Fruit fly (Drosophila melanogaster) whole organism, embryonic: ENCODE data around the gene be.

Source experiments
- Atf6 ChIP-seq: fragments of 200-800 bp; sonication (Bioruptor generic); IDR thresholded peaks from 2 replicates; pipeline ENCODE4 v1.3.6; 2022; ENCODE audit warnings: missing biosample characterization, missing genetic modification characterization
- CG11085 ChIP-seq: fragments of 200-800 bp; sonication (Bioruptor generic); IDR thresholded peaks from 2 replicates; pipeline ENCODE4 v1.3.6; 2022; ENCODE audit warnings: missing biosample characterization, missing genetic modification characterization
- CG14050 ChIP-seq: fragments of 200-800 bp; sonication (Bioruptor generic); IDR thresholded peaks from 3 replicates; pipeline ENCODE4 v1.3.6; 2022; ENCODE audit warnings: missing biosample characterization, missing genetic modification characterization
- CG16813 ChIP-seq: fragments of 200-800 bp; sonication (Bioruptor generic); IDR thresholded peaks from 3 replicates; pipeline ENCODE4 v1.3.6; 2022; ENCODE audit warnings: missing biosample characterization, missing genetic modification characterization; ENCODE audit not compliant: partially characterized antibody
- CG17328 ChIP-seq: fragments of 200-800 bp; sonication (Bioruptor generic); IDR thresholded peaks from 2 replicates; pipeline ENCODE4 v1.3.6; 2022; ENCODE audit warnings: missing biosample characterization, missing genetic modification characterization
- CG17612 ChIP-seq: fragments of 200-800 bp; sonication (Bioruptor generic); IDR thresholded peaks from 2 replicates; pipeline ENCODE4 v1.3.6; 2022; ENCODE audit warnings: missing biosample characterization, missing genetic modification characterization
- CG17802 ChIP-seq: fragments of 200-800 bp; sonication (Bioruptor generic); optimal IDR thresholded peaks from 2 replicates; lab custom pipeline; 2018; ENCODE audit warnings: missing biosample characterization, mild to moderate bottlenecking, missing genetic modification characterization, moderate library complexity
- CG2199 ChIP-seq: fragments of 200-800 bp; sonication (Bioruptor generic); IDR thresholded peaks from 3 replicates; pipeline ENCODE4 v1.3.6; 2022; ENCODE audit warnings: missing biosample characterization, missing genetic modification characterization
- CG30020 ChIP-seq: fragments of 200-800 bp; optimal IDR thresholded peaks from 2 replicates; lab custom pipeline; 2019; ENCODE audit warnings: missing biosample characterization, mild to moderate bottlenecking, missing genetic modification characterization, moderate library complexity
- CG34422 ChIP-seq: fragments of 200-800 bp; sonication (Bioruptor generic); IDR thresholded peaks from 3 replicates; pipeline ENCODE4 v1.3.6; 2022; ENCODE audit warnings: missing biosample characterization, missing genetic modification characterization
- CG3726 ChIP-seq: fragments of 200-800 bp; sonication (Bioruptor generic); IDR thresholded peaks from 3 replicates; pipeline ENCODE4, ENCODE4 v1.3.6; 2022; ENCODE audit warnings: missing biosample characterization, missing genetic modification characterization
- CG42726 ChIP-seq: fragments of 200-800 bp; sonication (Bioruptor generic); IDR thresholded peaks from 2 replicates; pipeline ENCODE4 v1.3.6; 2022; ENCODE audit warnings: missing biosample characterization, missing genetic modification characterization; ENCODE audit not compliant: partially characterized antibody
- CG5245 ChIP-seq: fragments of 200-800 bp; sonication (Bioruptor generic); optimal IDR thresholded peaks from 3 replicates; lab custom pipeline; 2016; ENCODE audit warnings: missing biosample characterization, missing genetic modification characterization
- CG7963 ChIP-seq: fragments of 200-800 bp; sonication (Bioruptor generic); IDR thresholded peaks from 3 replicates; pipeline ENCODE4 v1.3.6; 2022; ENCODE audit warnings: missing biosample characterization, missing genetic modification characterization; ENCODE audit not compliant: partially characterized antibody
- CG7987 ChIP-seq: fragments of 200-800 bp; sonication (Bioruptor generic); optimal IDR thresholded peaks from 2 replicates; lab custom pipeline; 2018; ENCODE audit warnings: missing biosample characterization, mild to moderate bottlenecking, missing genetic modification characterization, moderate library complexity
- CG9609 ChIP-seq: fragments of 200-800 bp; sonication (Bioruptor generic); optimal IDR thresholded peaks from 3 replicates; lab custom pipeline; 2016; ENCODE audit warnings: missing biosample characterization, missing genetic modification characterization
- CG9727 ChIP-seq: fragments of 200-800 bp; sonication (Bioruptor generic); optimal IDR thresholded peaks from 3 replicates; lab custom pipeline; 2017; ENCODE audit warnings: missing biosample characterization, mild to moderate bottlenecking, missing genetic modification characterization
- CoRest ChIP-seq: fragments of 200-800 bp; sonication (Bioruptor generic); optimal IDR thresholded peaks from 3 replicates; lab custom pipeline; 2018; ENCODE audit warnings: missing biosample characterization, mild to moderate bottlenecking, missing genetic modification characterization, moderate library complexity
- Dp ChIP-seq: fragments of 200-800 bp; sonication (Bioruptor generic); optimal IDR thresholded peaks from 2 replicates; lab custom pipeline; 2018; ENCODE audit warnings: missing biosample characterization, mild to moderate bottlenecking, missing genetic modification characterization, moderate library complexity
- E2f1 ChIP-seq: fragments of 200-800 bp; sonication (Bioruptor generic); IDR thresholded peaks from 2 replicates; pipeline ENCODE4 v1.3.6; 2022; ENCODE audit warnings: missing biosample characterization, missing genetic modification characterization
- H15 ChIP-seq: fragments of 200-800 bp; sonication (Bioruptor generic); IDR thresholded peaks from 3 replicates; pipeline ENCODE4 v1.3.6; 2022; ENCODE audit warnings: missing biosample characterization, missing genetic modification characterization
- Hr51 ChIP-seq, 2 experiments: fragments of 200-800 bp; sonication (Bioruptor generic); optimal IDR thresholded peaks; 2 replicates in 1 of 2; 3 replicates in 1 of 2; lab custom pipeline; 2016 to 2018; ENCODE audit warnings: missing biosample characterization in 2 of 2, missing genetic modification characterization in 2 of 2, mild to moderate bottlenecking in 1 of 2, moderate library complexity in 1 of 2
- Jarid2 ChIP-seq: fragments of 200-800 bp; sonication (Bioruptor generic); optimal IDR thresholded peaks from 3 replicates; lab custom pipeline; 2017; ENCODE audit warnings: mild to moderate bottlenecking, missing biosample characterization, missing genetic modification reagents, missing genetic modification characterization
- Kr ChIP-seq: fragments of 200-800 bp; sonication (Bioruptor generic); optimal IDR thresholded peaks from 2 replicates; lab custom pipeline; 2017; ENCODE audit warnings: missing biosample characterization, mild to moderate bottlenecking, missing genetic modification characterization
- Pdp1 ChIP-seq, 2 experiments: fragments of 200-800 bp; sonication (Bioruptor generic); optimal IDR thresholded peaks; 3 replicates each; lab custom pipeline; 2016; ENCODE audit warnings: missing biosample characterization in 2 of 2, missing genetic modification characterization in 2 of 2, mild to moderate bottlenecking in 1 of 2, moderate library complexity in 1 of 2
- Six4 ChIP-seq: fragments of 200-800 bp; sonication (Bioruptor generic); optimal IDR thresholded peaks from 2 replicates; lab custom pipeline; 2016; ENCODE audit warnings: missing biosample characterization, missing genetic modification characterization
- ab ChIP-seq: fragments of 200-800 bp; sonication (Bioruptor generic); optimal IDR thresholded peaks from 2 replicates; lab custom pipeline; 2016; ENCODE audit warnings: missing biosample characterization, missing genetic modification characterization
- abd-A ChIP-seq: fragments of 200-800 bp; sonication (Bioruptor generic); optimal IDR thresholded peaks from 3 replicates; lab custom pipeline; 2019; ENCODE audit warnings: missing biosample characterization, mild to moderate bottlenecking, missing genetic modification characterization, moderate library complexity
- az2 ChIP-seq: fragments of 200-800 bp; sonication (Bioruptor generic); optimal IDR thresholded peaks from 3 replicates; lab custom pipeline; 2016; ENCODE audit warnings: missing biosample characterization, missing genetic modification characterization
- cad ChIP-seq: fragments of >200 bp; optimal IDR thresholded peaks from 2 replicates; lab custom pipeline; 2017; ENCODE audit warnings: missing biosample characterization, missing genetic modification characterization
- cas ChIP-seq: fragments of 200-800 bp; sonication (Bioruptor generic); IDR thresholded peaks from 2 replicates; pipeline ENCODE4 v1.3.6; 2022; ENCODE audit warnings: missing biosample characterization, missing genetic modification characterization
- disco-r ChIP-seq: fragments of 200-800 bp; sonication (Bioruptor generic); optimal IDR thresholded peaks from 2 replicates; lab custom pipeline; 2016; ENCODE audit warnings: missing biosample characterization, missing genetic modification characterization
- dmrt99B ChIP-seq: fragments of 200-800 bp; sonication (Bioruptor generic); optimal IDR thresholded peaks from 2 replicates; lab custom pipeline; 2018; ENCODE audit warnings: missing biosample characterization, mild to moderate bottlenecking, missing genetic modification characterization, moderate library complexity
- ewg ChIP-seq: fragments of 200-800 bp; sonication (Bioruptor generic); optimal IDR thresholded peaks from 3 replicates; lab custom pipeline; 2017; ENCODE audit warnings: mild to moderate bottlenecking, missing biosample characterization, missing genetic modification reagents, missing genetic modification characterization
- fu2 ChIP-seq: fragments of 200-800 bp; sonication (Bioruptor generic); optimal IDR thresholded peaks from 2 replicates; lab custom pipeline; 2016; ENCODE audit warnings: missing biosample characterization, missing genetic modification characterization
- gcm2 ChIP-seq: fragments of 200-800 bp; sonication (Bioruptor generic); optimal IDR thresholded peaks from 2 replicates; lab custom pipeline; 2016; ENCODE audit warnings: missing biosample characterization, missing genetic modification characterization
- hb ChIP-seq: fragments of 200-800 bp; sonication (Bioruptor generic); IDR thresholded peaks from 3 replicates; pipeline ENCODE4 v1.3.6; 2022; ENCODE audit warnings: missing biosample characterization, missing genetic modification characterization; ENCODE audit not compliant: partially characterized antibody
- ken ChIP-seq: fragments of 200-800 bp; sonication (Bioruptor generic); IDR thresholded peaks from 3 replicates; pipeline ENCODE4 v1.3.6; 2022; ENCODE audit warnings: missing biosample characterization, missing genetic modification characterization
- p53 ChIP-seq: fragments of 200-800 bp; sonication (Bioruptor generic); optimal IDR thresholded peaks from 2 replicates; lab custom pipeline; 2016; ENCODE audit warnings: missing biosample characterization, missing genetic modification characterization
- pfk ChIP-seq: fragments of 200-800 bp; sonication (Bioruptor generic); optimal IDR thresholded peaks from 2 replicates; lab custom pipeline; 2018; ENCODE audit warnings: missing biosample characterization, mild to moderate bottlenecking, missing genetic modification characterization, moderate library complexity
- pzg ChIP-seq: fragments of 200-800 bp; sonication (Bioruptor generic); optimal IDR thresholded peaks from 3 replicates; lab custom pipeline; 2018; ENCODE audit warnings: missing biosample characterization, mild to moderate bottlenecking, missing genetic modification characterization, moderate library complexity
- ranshi ChIP-seq: fragments of 200-800 bp; sonication (Bioruptor generic); IDR thresholded peaks from 2 replicates; pipeline ENCODE4 v1.3.6; 2022; ENCODE audit warnings: missing biosample characterization, missing genetic modification characterization
- sd ChIP-seq: fragments of 200-800 bp; sonication (Bioruptor generic); optimal IDR thresholded peaks from 3 replicates; lab custom pipeline; 2018; ENCODE audit warnings: missing biosample characterization, mild to moderate bottlenecking, missing genetic modification characterization, moderate library complexity
- sob ChIP-seq: fragments of 200-800 bp; sonication (Bioruptor generic); IDR thresholded peaks from 2 replicates; pipeline ENCODE4 v1.3.6; 2022; ENCODE audit warnings: missing biosample characterization, missing genetic modification characterization
- trh ChIP-seq: fragments of 200-800 bp; sonication (Bioruptor generic); optimal IDR thresholded peaks from 2 replicates; lab custom pipeline; 2016; ENCODE audit warnings: missing biosample characterization, missing genetic modification characterization
- ttk ChIP-seq: fragments of 200-800 bp; sonication (Bioruptor generic); IDR thresholded peaks from 2 replicates; pipeline ENCODE4 v2.1.2; 2022; ENCODE audit warnings: missing biosample characterization, missing genetic modification characterization
- vfl ChIP-seq: fragments of 200-800 bp; sonication (Bioruptor generic); optimal IDR thresholded peaks from 2 replicates; lab custom pipeline; 2016; ENCODE audit warnings: missing biosample characterization, missing genetic modification characterization
- wek ChIP-seq: fragments of 200-800 bp; sonication (Bioruptor generic); optimal IDR thresholded peaks from 3 replicates; lab custom pipeline; 2018; ENCODE audit warnings: missing biosample characterization, mild to moderate bottlenecking, missing genetic modification characterization, moderate library complexity
- zen2 ChIP-seq: fragments of 200-800 bp; sonication (Bioruptor generic); IDR thresholded peaks from 3 replicates; pipeline ENCODE4 v1.3.6; 2022; ENCODE audit warnings: missing biosample characterization, missing genetic modification characterization; ENCODE audit not compliant: partially characterized antibody

The be gene

dm6 chrX:15084580-15085138 lies 60.4 kb downstream of the be start, which contains the start of gene Cox17 (continued):
- TF ChIP-seq p53 (GFP tag; lab: Kevin White, UChicago): no peak
- TF ChIP-seq Hr51 (GFP tag; optimal IDR thresholded peaks at IDR 0.05; lab: Kevin White, UChicago): peak; percentile 59 to 82
- no peak for TF ChIP-seq pfk (GFP tag; lab: Kevin White, UChicago)
- TF ChIP-seq CG42726 (GFP tag; lab: Robert Waterston, UW): 0 out of 2 replicates have a peak, but pooled peaks have one; percentile 25
- TF ChIP-seq az2 (GFP tag; lab: Kevin White, UChicago): peak; percentile 83
- peak; percentile 48; the same call in 1 of the 2 replicates for TF ChIP-seq CG17328
- TF ChIP-seq sob: peak; percentile 59; the same call in 1 of the 2 replicates
- TF ChIP-seq CG7987 (GFP tag; lab: Kevin White, UChicago): no peak
- peak; percentile 93 for TF ChIP-seq CoRest (tag; lab: Kevin White, UChicago)
- TF ChIP-seq wek: no peak
- peak; percentile 46 for TF ChIP-seq pzg (GFP tag; lab: Kevin White, UChicago)
- TF ChIP-seq ab (GFP tag; lab: Kevin White, UChicago): peak; percentile 28
- TF ChIP-seq CG17802 (tag; lab: Kevin White, UChicago): peak; percentile 32
- no peak for TF ChIP-seq CG2199 (GFP tag; lab: Robert Waterston, UW)
- TF ChIP-seq hb: peak; percentile 67; the same call in 1 of the 3 replicates
- TF ChIP-seq trh (GFP tag; lab: Kevin White, UChicago): peak; percentile 73
- peak; percentile 45; the same call in 2 of the 3 replicates for TF ChIP-seq CG14050
- TF ChIP-seq ewg: peak; percentile 75
- peak; percentile 67 for TF ChIP-seq CG30020 (tag; lab: Kevin White, UChicago)
- no peak for TF ChIP-seq CG3726
- TF ChIP-seq CG9609 (GFP tag; lab: Kevin White, UChicago): peak; percentile 57
- peak; percentile 83 for TF ChIP-seq dmrt99B (tag; lab: Kevin White, UChicago)
- no peak for TF ChIP-seq Kr (GFP tag; lab: Kevin White, UChicago)
- peak; percentile 25; the same call in 1 of the 3 replicates for TF ChIP-seq zen2
- peak; percentile 47; the same call in 1 of the 3 replicates for TF ChIP-seq CG7963 (GFP tag; lab: Robert Waterston, UW)
- TF ChIP-seq Atf6 (GFP tag; lab: Robert Waterston, UW): peak; percentile 69; the same call in 1 of the 2 replicates
- TF ChIP-seq H15: 0 out of 3 replicates have a peak, but pooled peaks have one; percentile 31
- TF ChIP-seq ranshi (GFP tag; lab: Robert Waterston, UW): peak; percentile 37; the same call in 1 of the 2 replicates
- 0 out of 2 replicates have a peak, but pooled peaks have one; percentile 42 for TF ChIP-seq CG11085 (GFP tag; lab: Robert Waterston, UW)
- peak; percentile 69 for TF ChIP-seq E2f1
- peak; percentile 65 for TF ChIP-seq CG5245
- TF ChIP-seq CG16813 (GFP tag; lab: Robert Waterston, UW): peak; percentile 70
- TF ChIP-seq vfl: peak; percentile 73
- TF ChIP-seq ttk (GFP tag; lab: Robert Waterston, UW): peak; percentile 40; the same call in 1 of the 2 replicates
- TF ChIP-seq Pdp1 (GFP tag; optimal IDR thresholded peaks at IDR 0.05; lab: Kevin White, UChicago): peak; percentile 75 to 78
- TF ChIP-seq Dp: peak; percentile 19
- TF ChIP-seq cas (GFP tag; lab: Robert Waterston, UW): no peak
- TF ChIP-seq sd (tag; lab: Kevin White, UChicago): peak; percentile 63
- TF ChIP-seq fu2 (GFP tag; lab: Kevin White, UChicago): peak; percentile 39
- peak; percentile 3 for TF ChIP-seq Jarid2 (GFP tag; lab: Kevin White, UChicago)
- TF ChIP-seq abd-A (tag; lab: Kevin White, UChicago): peak; percentile 56
- no peak for TF ChIP-seq cad (GFP tag; lab: Kevin White, UChicago)
- TF ChIP-seq gcm2: peak; percentile 32
- TF ChIP-seq ken: peak; percentile 69; the same call in 2 of the 3 replicates
- TF ChIP-seq Six4 (GFP tag; lab: Kevin White, UChicago): peak; percentile 78
- TF ChIP-seq disco-r (GFP tag; lab: Kevin White, UChicago): peak; percentile 28
- peak; percentile 49; the same call in 2 of the 3 replicates for TF ChIP-seq CG34422 (GFP tag; lab: Robert Waterston, UW)
- TF ChIP-seq CG9727 (GFP tag; lab: Kevin White, UChicago): peak; percentile 88
- no peak for TF ChIP-seq CG17612 (GFP tag; lab: Robert Waterston, UW)
